Worm (Caenorhabditis elegans) whole organism, early embryonic: ENCODE results near the gene mca-2.

Experiments used
- F13C5.2 ChIP-seq: sonication (generic microtip); optimal IDR thresholded peaks from 2 replicates; lab custom pipeline; 2017; ENCODE audit warnings: mild to moderate bottlenecking, missing genetic modification characterization, inconsistent platforms, missing compliant biosample characterization
- aly-1 ChIP-seq: sonication (generic microtip); optimal IDR thresholded peaks from 2 replicates; lab custom pipeline; 2016; ENCODE audit warnings: missing genetic modification characterization, missing compliant biosample characterization
- ama-1 ChIP-seq: fragments of 150-350 bp; optimal IDR thresholded peaks from 2 replicates; lab custom pipeline; 2014
- ceh-13 ChIP-seq: fragments of 200-800 bp; sonication (Bioruptor generic); optimal IDR thresholded peaks from 2 replicates; lab custom pipeline; 2018; ENCODE audit warnings: mild to moderate bottlenecking, missing genetic modification characterization, missing compliant biosample characterization
- ets-7 ChIP-seq: sonication (generic microtip); optimal IDR thresholded peaks from 2 replicates; lab custom pipeline; 2016; ENCODE audit warnings: missing genotype, missing genetic modification characterization, missing compliant biosample characterization
- flt-1 ChIP-seq: fragments of 200-800 bp; sonication (Bioruptor generic); IDR thresholded peaks from 2 replicates; pipeline ENCODE4 v1.3.6; 2022; ENCODE audit warnings: missing genetic modification characterization, missing compliant biosample characterization
- hmbx-1 ChIP-seq: sonication (generic microtip); optimal IDR thresholded peaks from 2 replicates; lab custom pipeline; 2016; ENCODE audit warnings: mild to moderate bottlenecking, missing genetic modification characterization, missing compliant biosample characterization
- hmg-4 ChIP-seq: fragments of 200-800 bp; sonication (Bioruptor generic); optimal IDR thresholded peaks from 2 replicates; lab custom pipeline; 2018; ENCODE audit warnings: mild to moderate bottlenecking, missing genetic modification characterization, missing compliant biosample characterization
- hnd-1 ChIP-seq: sonication (generic microtip); optimal IDR thresholded peaks from 2 replicates; lab custom pipeline; 2016; ENCODE audit warnings: missing genetic modification characterization, missing compliant biosample characterization
- scrt-1 ChIP-seq: fragments of 200-800 bp; sonication (Bioruptor generic); IDR thresholded peaks from 2 replicates; pipeline ENCODE4 v1.3.6; 2022; ENCODE audit warnings: missing genetic modification characterization, missing compliant biosample characterization
- sea-1 ChIP-seq: fragments of 200-800 bp; sonication (Bioruptor generic); conservative IDR thresholded peaks from 2 replicates; pipeline ENCODE4 v1.3.6; 2022; ENCODE audit warnings: missing genetic modification characterization, missing compliant biosample characterization
- tbx-37 ChIP-seq: fragments of 200-800 bp; sonication (Bioruptor generic); conservative IDR thresholded peaks from 2 replicates; pipeline ENCODE4 v1.3.6; 2022; ENCODE audit warnings: missing genetic modification reagents, missing genetic modification characterization, missing compliant biosample characterization
- tra-4 ChIP-seq: sonication (generic microtip); optimal IDR thresholded peaks from 2 replicates; lab custom pipeline; 2017; ENCODE audit warnings: missing genetic modification characterization, missing compliant biosample characterization

DNA sequence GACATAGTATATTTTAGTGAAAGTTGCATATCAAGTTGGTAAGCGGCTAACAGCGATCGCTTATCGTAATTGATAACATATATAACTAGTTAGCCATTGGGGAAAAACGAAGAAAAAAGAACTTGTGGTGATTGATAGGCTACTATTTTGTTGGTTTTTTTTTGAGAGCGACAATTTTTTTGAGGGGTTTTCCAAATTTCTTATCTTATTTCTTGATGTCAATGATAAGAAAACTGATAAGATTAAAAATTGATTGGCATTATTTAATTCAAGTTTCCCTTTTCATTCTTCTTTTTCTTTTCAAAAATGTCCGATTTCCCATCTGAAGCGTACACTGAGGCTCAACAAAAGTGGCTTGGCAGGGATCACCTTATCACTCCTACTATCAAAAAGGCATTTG is 46.9 kb downstream of the mca-2 start, which contains the start of gene prmt-6:
- TF ChIP-seq ama-1 (lab: Kevin White, UChicago) (no peak), hnd-1 (tag; lab: Kevin White, UChicago) (no peak), tbx-37 (GFP tag; lab: Robert Waterston, UW) (no peak), F13C5.2 (tag; lab: Kevin White, UChicago) (no peak), flt-1 (GFP tag; lab: Robert Waterston, UW) (no peak), ceh-13 (GFP tag; lab: Kevin White, UChicago) (no peak), hmbx-1 (tag; lab: Kevin White, UChicago) (no peak), aly-1 (no peak), scrt-1 (no peak), tra-4 (tag; lab: Kevin White, UChicago) (no peak), hmg-4 (no peak), sea-1 (no peak), ets-7 (tag; lab: Kevin White, UChicago) (no peak)
